Worm (Caenorhabditis elegans) whole organism, L4 larva: ENCODE results near the gene F41C3.8.
A peak's percentile ranks its signal among the peaks of the same experiment; 100 is the strongest.

Experiments
- R02D3.7 ChIP-seq: fragments of 150-350 bp; sonication (generic microtip); optimal IDR thresholded peaks from 3 replicates; lab custom pipeline; 2014; ENCODE audit warnings: missing biosample characterization, missing genetic modification characterization
- T26A8.4 ChIP-seq: fragments of 200-800 bp; sonication (Bioruptor generic); IDR thresholded peaks from 2 replicates; pipeline ENCODE4 v1.3.6; 2022; ENCODE audit warnings: missing genetic modification characterization, missing compliant biosample characterization
- Y48G9A.11 ChIP-seq: fragments of 200-800 bp; sonication (Bioruptor generic); IDR thresholded peaks from 2 replicates; pipeline ENCODE4 v1.3.6; 2022; ENCODE audit warnings: missing genetic modification reagents, missing genetic modification characterization, missing compliant biosample characterization
- Y5F2A.4 ChIP-seq: fragments of 200-800 bp; sonication (Bioruptor generic); optimal IDR thresholded peaks from 2 replicates; lab custom pipeline; 2018; ENCODE audit warnings: mild to moderate bottlenecking, missing genetic modification characterization, missing compliant biosample characterization
- Y75B8A.6 ChIP-seq: fragments of 200-800 bp; sonication (Bioruptor generic); IDR thresholded peaks from 2 replicates; pipeline ENCODE4 v1.3.6; 2022; ENCODE audit warnings: missing genetic modification reagents, missing genetic modification characterization, missing compliant biosample characterization
- aly-2 ChIP-seq: sonication (generic microtip); optimal IDR thresholded peaks from 2 replicates; lab custom pipeline; 2018; ENCODE audit warnings: missing biosample characterization, missing genetic modification characterization
- attf-4 ChIP-seq: sonication (generic microtip); optimal IDR thresholded peaks from 3 replicates; lab custom pipeline; 2017; ENCODE audit warnings: missing biosample characterization, missing genetic modification characterization
- ceh-20 ChIP-seq: fragments of 200-800 bp; sonication (Bioruptor generic); IDR thresholded peaks from 2 replicates; pipeline ENCODE4 v1.3.6; 2022; ENCODE audit warnings: missing genetic modification reagents, missing genetic modification characterization, missing compliant biosample characterization
- ctbp-1 ChIP-seq: fragments of 200-800 bp; sonication (Bioruptor generic); IDR thresholded peaks from 2 replicates; pipeline ENCODE4 v1.3.6; 2022; ENCODE audit warnings: missing genetic modification reagents, missing genetic modification characterization, missing compliant biosample characterization
- daf-19 ChIP-seq: fragments of 200-800 bp; sonication (Bioruptor generic); conservative IDR thresholded peaks from 2 replicates; pipeline ENCODE4 v1.3.6; 2022; ENCODE audit warnings: missing genetic modification characterization, missing compliant biosample characterization
- dve-1 ChIP-seq: sonication (generic microtip); optimal IDR thresholded peaks from 2 replicates; lab custom pipeline; 2017; ENCODE audit warnings: antibody characterized with exemption, mild to moderate bottlenecking, missing genetic modification characterization, missing compliant biosample characterization; ENCODE audit not compliant: insufficient read depth
- fos-1 ChIP-seq: fragments of 150-350 bp; optimal IDR thresholded peaks from 2 replicates; lab custom pipeline; 2014; ENCODE audit warnings: missing biosample characterization, missing genetic modification characterization
- hif-1 ChIP-seq, 2 experiments: sonication (generic microtip); optimal IDR thresholded peaks; 2 replicates each; lab custom pipeline; 2016 to 2017; ENCODE audit warnings: missing compliant biosample characterization in 2 of 2, missing genetic modification characterization in 2 of 2, missing genetic modification reagents in 2 of 2, missing genotype in 2 of 2, mild to moderate bottlenecking in 1 of 2
- hlh-11 ChIP-seq: fragments of 200-800 bp; sonication (Bioruptor generic); optimal IDR thresholded peaks from 2 replicates; lab custom pipeline; 2018; ENCODE audit warnings: mild to moderate bottlenecking, missing genetic modification characterization, missing compliant biosample characterization
- hlh-30 ChIP-seq: sonication (generic microtip); optimal IDR thresholded peaks from 2 replicates; lab custom pipeline; 2017; ENCODE audit warnings: antibody characterized with exemption, mild to moderate bottlenecking, missing genetic modification characterization, missing compliant biosample characterization; ENCODE audit not compliant: insufficient read depth
- lim-7 ChIP-seq: fragments of 200-800 bp; sonication (Bioruptor generic); IDR thresholded peaks from 2 replicates; pipeline ENCODE4 v1.3.6; 2022; ENCODE audit warnings: missing genetic modification characterization, missing compliant biosample characterization
- lin-29 ChIP-seq: fragments of 200-800 bp; sonication (Bioruptor generic); IDR thresholded peaks from 2 replicates; pipeline ENCODE4 v1.3.6; 2022; ENCODE audit warnings: missing genetic modification reagents, missing genetic modification characterization, missing compliant biosample characterization
- lin-38 ChIP-seq: fragments of 200-800 bp; sonication (Bioruptor generic); IDR thresholded peaks from 2 replicates; pipeline ENCODE4 v1.3.6; 2022; ENCODE audit warnings: missing genetic modification reagents, missing genetic modification characterization, missing compliant biosample characterization
- lir-3 ChIP-seq: sonication (generic microtip); optimal IDR thresholded peaks from 2 replicates; lab custom pipeline; 2016; ENCODE audit warnings: mild to moderate bottlenecking, missing genetic modification characterization, missing compliant biosample characterization
- lsy-2 ChIP-seq, 2 experiments: fragments of 150-350 bp in 1 of 2; sonication (generic microtip) in 1 of 2; optimal IDR thresholded peaks; 2 replicates each; lab custom pipeline; 2014 to 2017; ENCODE audit warnings: missing biosample characterization in 2 of 2, missing genetic modification characterization in 2 of 2
- mdl-1 ChIP-seq, 2 experiments: fragments of 150-350 bp in 1 of 2; sonication (generic microtip) in 1 of 2; optimal IDR thresholded peaks; 2 replicates each; lab custom pipeline; 2014 to 2017; ENCODE audit warnings: missing biosample characterization in 2 of 2, missing genetic modification characterization in 2 of 2
- mdt-29 ChIP-seq: fragments of 200-800 bp; sonication (Bioruptor generic); IDR thresholded peaks from 2 replicates; pipeline ENCODE4 v1.3.6; 2022; ENCODE audit warnings: missing genetic modification reagents, missing genetic modification characterization, missing compliant biosample characterization
- mxl-2 ChIP-seq: fragments of 200-800 bp; sonication (Bioruptor generic); conservative IDR thresholded peaks from 2 replicates; pipeline ENCODE4 v1.3.6; 2022; ENCODE audit warnings: missing genetic modification reagents, missing genetic modification characterization, missing compliant biosample characterization
- mxl-3 ChIP-seq: fragments of 200-800 bp; sonication (Bioruptor generic); optimal IDR thresholded peaks from 2 replicates; lab custom pipeline; 2018; ENCODE audit warnings: mild to moderate bottlenecking, missing genetic modification characterization, missing compliant biosample characterization
- nhr-10 ChIP-seq: fragments of 150-350 bp; optimal IDR thresholded peaks from 2 replicates; lab custom pipeline; 2014; ENCODE audit warnings: missing biosample characterization, missing genetic modification characterization
- nhr-11 ChIP-seq: fragments of 150-350 bp; optimal IDR thresholded peaks from 2 replicates; lab custom pipeline; 2014; ENCODE audit warnings: missing biosample characterization, missing genetic modification characterization
- nhr-41 ChIP-seq: fragments of 200-800 bp; sonication (Bioruptor generic); IDR thresholded peaks from 2 replicates; pipeline ENCODE4 v1.3.6; 2022; ENCODE audit warnings: missing genetic modification reagents, missing genetic modification characterization, missing compliant biosample characterization
- nhr-48 ChIP-seq: sonication (generic microtip); optimal IDR thresholded peaks from 2 replicates; lab custom pipeline; 2016; ENCODE audit warnings: mild to moderate bottlenecking, missing genetic modification characterization, missing compliant biosample characterization
- nhr-6 ChIP-seq: fragments of 150-350 bp; optimal IDR thresholded peaks from 2 replicates; lab custom pipeline; 2014; ENCODE audit warnings: missing biosample characterization, missing genetic modification characterization
- nhr-76 ChIP-seq: fragments of 150-350 bp; optimal IDR thresholded peaks from 2 replicates; lab custom pipeline; 2014; ENCODE audit warnings: missing biosample characterization, missing genetic modification characterization
- pqm-1 ChIP-seq: sonication (generic microtip); optimal IDR thresholded peaks from 2 replicates; lab custom pipeline; 2017; ENCODE audit warnings: missing biosample characterization, missing genetic modification characterization
- skn-1 ChIP-seq: fragments of 150-350 bp; optimal IDR thresholded peaks from 2 replicates; lab custom pipeline; 2014; ENCODE audit warnings: missing biosample characterization, missing genetic modification characterization
- snpc-4 ChIP-seq: fragments of 150-350 bp; optimal IDR thresholded peaks from 2 replicates; lab custom pipeline; 2014; ENCODE audit warnings: missing biosample characterization, missing genetic modification characterization
- spr-1 ChIP-seq: sonication (generic microtip); optimal IDR thresholded peaks from 2 replicates; lab custom pipeline; 2016; ENCODE audit warnings: mild to moderate bottlenecking, missing genetic modification characterization, missing compliant biosample characterization
- tra-1 ChIP-seq: fragments of 200-800 bp; sonication (Bioruptor generic); IDR thresholded peaks from 2 replicates; pipeline ENCODE4 v1.3.6; 2022; ENCODE audit warnings: missing genetic modification reagents, missing genetic modification characterization, missing compliant biosample characterization
- zip-11 ChIP-seq: fragments of 200-800 bp; sonication (Bioruptor generic); IDR thresholded peaks from 2 replicates; pipeline ENCODE4 v1.3.6; 2022; ENCODE audit warnings: missing genetic modification characterization, missing compliant biosample characterization

Gene F41C3.8

DNA sequence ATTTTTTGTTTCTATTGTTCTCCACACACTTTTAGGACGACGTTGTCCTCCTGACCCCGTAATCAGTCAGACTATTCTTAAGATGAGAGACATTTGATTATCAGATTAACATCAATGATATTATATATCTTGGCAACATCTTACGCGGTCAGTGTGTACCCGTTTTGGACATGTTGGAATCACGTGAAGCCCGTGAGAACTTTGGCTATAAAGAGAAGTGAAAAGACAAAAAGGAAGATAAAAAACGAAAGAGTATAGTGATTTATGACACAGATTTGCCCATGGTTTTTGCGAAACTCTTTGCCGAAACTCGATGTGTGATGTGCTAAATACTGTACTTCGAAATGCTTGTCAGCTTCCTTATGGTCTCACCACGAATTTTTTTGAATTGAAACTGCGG lies 29.4 kb downstream of the F41C3.8 start (continued):
- no peak for TF ChIP-seq zip-11 (GFP tag; lab: Robert Waterston, UW)
- peak; percentile 39; the same call in 1 of the 2 replicates for TF ChIP-seq tra-1 (GFP tag; lab: Robert Waterston, UW)
- TF ChIP-seq nhr-48 (tag; lab: Kevin White, UChicago): peak; percentile 95
- peak; percentile 78 for TF ChIP-seq mxl-2
- TF ChIP-seq mxl-3 (GFP tag; lab: Kevin White, UChicago): peak; percentile 72
- no peak for TF ChIP-seq snpc-4
- peak; percentile 63 for TF ChIP-seq hlh-30 (tag; lab: Kevin White, UChicago)

- TF ChIP-seq lir-3 (tag; lab: Kevin White, UChicago) (no peak), lim-7 (no peak), Y5F2A.4 (GFP tag; lab: Kevin White, UChicago) (no peak), pqm-1 (tag; lab: Kevin White, UChicago) (no peak), ctbp-1 (no peak), hlh-30 (tag; lab: Kevin White, UChicago) (peak; percentile 69), T26A8.4 (GFP tag; lab: Robert Waterston, UW) (no peak), mdl-1 (tag; optimal IDR thresholded peaks at IDR 0.05; lab: Kevin White, UChicago) (peak in 1 of 2 experiments; percentile 39), nhr-6 (tag; lab: Kevin White, UChicago) (no peak), dve-1 (tag; lab: Kevin White, UChicago) (no peak), daf-19 (GFP tag; lab: Robert Waterston, UW) (no peak), lsy-2 (tag; optimal IDR thresholded peaks at IDR 0.05; lab: Kevin White, UChicago) (peak in 1 of 2 experiments; percentile 51), lin-29 (GFP tag; lab: Robert Waterston, UW) (no peak), attf-4 (tag; lab: Kevin White, UChicago) (no peak), zip-11 (GFP tag; lab: Robert Waterston, UW) (no peak), Y75B8A.6 (no peak), spr-1 (no peak), mdt-29 (peak; percentile 16; the same call in 1 of the 2 replicates), nhr-10 (no peak), lin-38 (no peak), fos-1 (no peak), hlh-11 (tag; lab: Kevin White, UChicago) (peak; percentile 5), nhr-48 (tag; lab: Kevin White, UChicago) (peak; percentile 62)
Observed at ce11 chrII:4747063-4747462, 31.2 kb downstream of the F41C3.8 start.

ce11 chrII:4747697-4748096 lies 31.9 kb downstream of the F41C3.8 start:
- no peak for TF ChIP-seq nhr-11 (tag; lab: Kevin White, UChicago)
- TF ChIP-seq hlh-30 (tag; lab: Kevin White, UChicago): peak; percentile 26
- TF ChIP-seq lsy-2 (tag; optimal IDR thresholded peaks at IDR 0.05; lab: Kevin White, UChicago): peak in 1 of 2 experiments; percentile 2

ce11 chrII:4748374-4748773 lies 32.5 kb downstream of the F41C3.8 start:
- TF ChIP-seq R02D3.7 (tag; lab: Kevin White, UChicago) (no peak), aly-2 (tag; lab: Kevin White, UChicago) (no peak), nhr-76 (no peak), pqm-1 (tag; lab: Kevin White, UChicago) (no peak), Y48G9A.11 (GFP tag; lab: Robert Waterston, UW) (no peak), mxl-2 (no peak), ceh-20 (GFP tag; lab: Robert Waterston, UW) (0 out of 2 replicates have a peak, but pooled peaks have one; percentile 14), mxl-3 (GFP tag; lab: Kevin White, UChicago) (no peak), mdt-29 (peak; percentile 64; the same call in 1 of the 2 replicates), skn-1 (tag; lab: Kevin White, UChicago) (no peak), hlh-30 (tag; lab: Kevin White, UChicago) (peak; percentile 66), hif-1 (tag; optimal IDR thresholded peaks at IDR 0.05; lab: Kevin White, UChicago) (no peak), nhr-41 (GFP tag; lab: Robert Waterston, UW) (no peak), hlh-11 (tag; lab: Kevin White, UChicago) (peak; percentile 4)
